Worm (Caenorhabditis elegans) whole organism, early embryonic: ENCODE measurements around the gene T04C12.11.

Experiments used
- ama-1 ChIP-seq: fragments of 150-350 bp; optimal IDR thresholded peaks from 2 replicates; lab custom pipeline; 2014
- ceh-13 ChIP-seq: fragments of 200-800 bp; sonication (Bioruptor generic); optimal IDR thresholded peaks from 2 replicates; lab custom pipeline; 2018; ENCODE audit warnings: mild to moderate bottlenecking, missing genetic modification characterization, missing compliant biosample characterization
- hmbx-1 ChIP-seq: sonication (generic microtip); optimal IDR thresholded peaks from 2 replicates; lab custom pipeline; 2016; ENCODE audit warnings: mild to moderate bottlenecking, missing genetic modification characterization, missing compliant biosample characterization
- hmg-4 ChIP-seq: fragments of 200-800 bp; sonication (Bioruptor generic); optimal IDR thresholded peaks from 2 replicates; lab custom pipeline; 2018; ENCODE audit warnings: mild to moderate bottlenecking, missing genetic modification characterization, missing compliant biosample characterization
- pes-1 ChIP-seq: fragments of 200-800 bp; sonication (Bioruptor generic); IDR thresholded peaks from 2 replicates; pipeline ENCODE4 v1.3.6; 2022; ENCODE audit warnings: missing genetic modification reagents, missing genetic modification characterization, missing compliant biosample characterization
- tbx-11 ChIP-seq: fragments of 200-800 bp; sonication (Bioruptor generic); IDR thresholded peaks from 2 replicates; pipeline ENCODE4 v1.3.6; 2022; ENCODE audit warnings: missing genetic modification characterization, missing compliant biosample characterization

ce11 chrV:11078104-11078724, 18.1 kb upstream of the T04C12.11 start, which contains the start of gene act-2:
- TF ChIP-seq pes-1 (GFP tag; lab: Robert Waterston, UW) (no peak), ama-1 (no peak), hmbx-1 (tag; lab: Kevin White, UChicago) (no peak), hmg-4 (GFP tag; lab: Kevin White, UChicago) (no peak), ceh-13 (GFP tag; lab: Kevin White, UChicago) (no peak), tbx-11 (GFP tag; lab: Robert Waterston, UW) (no peak)
